Fruit fly (Drosophila melanogaster) whole organism, embryonic: ENCODE measurements around the gene SdhC.
A peak's percentile ranks its signal among the peaks of the same experiment; 100 is the strongest.

Experiments used
- CG10209 ChIP-seq: fragments of 200-800 bp; sonication (Bioruptor generic); optimal IDR thresholded peaks from 3 replicates; lab custom pipeline; 2017; ENCODE audit warnings: missing biosample characterization, mild to moderate bottlenecking, missing genetic modification characterization, missing genetic modification reagents
- CG10543 ChIP-seq: fragments of 200-800 bp; sonication (Bioruptor generic); optimal IDR thresholded peaks from 3 replicates; lab custom pipeline; 2017; ENCODE audit warnings: missing biosample characterization, mild to moderate bottlenecking, missing genetic modification characterization, moderate library complexity
- CG11247 ChIP-seq: fragments of 200-800 bp; sonication (Bioruptor generic); IDR thresholded peaks from 2 replicates; pipeline ENCODE4 v1.3.6; 2022; ENCODE audit warnings: missing biosample characterization, missing genetic modification characterization
- CG11504 ChIP-seq: fragments of 200-800 bp; sonication (Bioruptor generic); optimal IDR thresholded peaks from 3 replicates; lab custom pipeline; 2019; ENCODE audit warnings: missing biosample characterization, mild to moderate bottlenecking, missing genetic modification characterization, moderate library complexity
- CG12391 ChIP-seq: fragments of 200-800 bp; sonication (Bioruptor generic); optimal IDR thresholded peaks from 3 replicates; lab custom pipeline; 2018; ENCODE audit warnings: missing biosample characterization, mild to moderate bottlenecking, missing genetic modification characterization, moderate library complexity
- CG12659 ChIP-seq: fragments of 200-800 bp; sonication (Bioruptor generic); optimal IDR thresholded peaks from 3 replicates; lab custom pipeline; 2017; ENCODE audit warnings: mild to moderate bottlenecking, missing biosample characterization, missing genetic modification reagents, missing genetic modification characterization
- CG12769 ChIP-seq: fragments of 200-800 bp; sonication (Bioruptor generic); optimal IDR thresholded peaks from 2 replicates; lab custom pipeline; 2019; ENCODE audit warnings: missing biosample characterization, mild to moderate bottlenecking, missing genetic modification characterization, moderate library complexity
- CG13775 ChIP-seq: fragments of 200-800 bp; sonication (Bioruptor generic); optimal IDR thresholded peaks from 3 replicates; lab custom pipeline; 2017; ENCODE audit warnings: missing biosample characterization, mild to moderate bottlenecking, missing genetic modification characterization
- CG15073 ChIP-seq: fragments of 200-800 bp; sonication (Bioruptor generic); optimal IDR thresholded peaks from 2 replicates; lab custom pipeline; 2016; ENCODE audit warnings: missing biosample characterization, missing genetic modification characterization
- CG17359 ChIP-seq: fragments of 200-800 bp; sonication (Bioruptor generic); optimal IDR thresholded peaks from 3 replicates; lab custom pipeline; 2018; ENCODE audit warnings: missing biosample characterization, mild to moderate bottlenecking, missing genetic modification characterization, moderate library complexity
- CG17829 ChIP-seq: fragments of 200-800 bp; optimal IDR thresholded peaks from 2 replicates; lab custom pipeline; 2019; ENCODE audit warnings: missing biosample characterization, mild to moderate bottlenecking, missing genetic modification characterization, moderate library complexity
- CG2120 ChIP-seq: fragments of 200-800 bp; sonication (Bioruptor generic); optimal IDR thresholded peaks from 3 replicates; lab custom pipeline; 2016; ENCODE audit warnings: missing biosample characterization, missing genetic modification characterization
- CG3065 ChIP-seq: fragments of 200-800 bp; sonication (Bioruptor generic); optimal IDR thresholded peaks from 2 replicates; lab custom pipeline; 2016; ENCODE audit warnings: missing biosample characterization, missing genetic modification characterization
- CG3407 ChIP-seq: fragments of 200-800 bp; sonication (Bioruptor generic); optimal IDR thresholded peaks from 2 replicates; lab custom pipeline; 2018; ENCODE audit warnings: missing biosample characterization, mild to moderate bottlenecking, missing genetic modification characterization
- CG34376 ChIP-seq: fragments of 200-800 bp; sonication (Bioruptor generic); optimal IDR thresholded peaks from 2 replicates; lab custom pipeline; 2018; ENCODE audit warnings: missing biosample characterization, mild to moderate bottlenecking, missing genetic modification characterization
- CG5180 ChIP-seq: fragments of 200-800 bp; sonication (Bioruptor generic); optimal IDR thresholded peaks from 3 replicates; lab custom pipeline; 2017; ENCODE audit warnings: missing biosample characterization, missing genetic modification characterization, mild to moderate bottlenecking, moderate library complexity, missing genetic modification reagents
- CG7372 ChIP-seq: fragments of 200-800 bp; sonication (Bioruptor generic); IDR thresholded peaks from 2 replicates; pipeline ENCODE4 v1.3.6; 2022; ENCODE audit warnings: missing biosample characterization, missing genetic modification characterization
- CG7987 ChIP-seq: fragments of 200-800 bp; sonication (Bioruptor generic); optimal IDR thresholded peaks from 2 replicates; lab custom pipeline; 2018; ENCODE audit warnings: missing biosample characterization, mild to moderate bottlenecking, missing genetic modification characterization, moderate library complexity
- CG8924 ChIP-seq: fragments of 200-800 bp; optimal IDR thresholded peaks from 3 replicates; lab custom pipeline; 2019; ENCODE audit warnings: missing biosample characterization, mild to moderate bottlenecking, missing genetic modification characterization, moderate library complexity
- CG8944 ChIP-seq: fragments of 200-800 bp; sonication (Bioruptor generic); optimal IDR thresholded peaks from 3 replicates; lab custom pipeline; 2016; ENCODE audit warnings: missing biosample characterization, missing genetic modification characterization
- Doc2 ChIP-seq: fragments of 200-800 bp; sonication (Bioruptor generic); IDR thresholded peaks from 2 replicates; pipeline ENCODE4 v1.3.6; 2022; ENCODE audit warnings: missing biosample characterization, missing genetic modification characterization
- ERR ChIP-seq: fragments of 200-800 bp; sonication (Bioruptor generic); optimal IDR thresholded peaks from 2 replicates; lab custom pipeline; 2016; ENCODE audit warnings: missing biosample characterization, missing genetic modification characterization
- Ets65A ChIP-seq: fragments of 200-800 bp; sonication (Bioruptor generic); peaks from one replicate; lab custom pipeline; 2016; ENCODE audit warnings: missing biosample characterization, missing genetic modification characterization
- Hr78 ChIP-seq, 2 experiments: fragments of 200-800 bp in 1 of 2; fragments of >200 bp in 1 of 2; sonication (Bioruptor generic) in 1 of 2; optimal IDR thresholded peaks; 2 replicates each; lab custom pipeline; 2017 to 2019; ENCODE audit warnings: missing biosample characterization in 2 of 2, missing genetic modification characterization in 2 of 2, mild to moderate bottlenecking in 1 of 2, moderate library complexity in 1 of 2
- Side ChIP-seq: fragments of 200-800 bp; sonication (Bioruptor generic); optimal IDR thresholded peaks from 2 replicates; lab custom pipeline; 2016; ENCODE audit warnings: missing biosample characterization, missing genetic modification characterization
- Sin3A ChIP-seq: fragments of >200 bp; optimal IDR thresholded peaks from 2 replicates; lab custom pipeline; 2018
- Six4 ChIP-seq: fragments of 200-800 bp; sonication (Bioruptor generic); optimal IDR thresholded peaks from 2 replicates; lab custom pipeline; 2016; ENCODE audit warnings: missing biosample characterization, missing genetic modification characterization
- Ssrp ChIP-seq: fragments of 200-800 bp; sonication (Bioruptor generic); optimal IDR thresholded peaks from 2 replicates; lab custom pipeline; 2018; ENCODE audit warnings: missing biosample characterization, mild to moderate bottlenecking, missing genetic modification characterization, moderate library complexity
- Xbp1 ChIP-seq: fragments of 200-800 bp; sonication (Bioruptor generic); optimal IDR thresholded peaks from 3 replicates; lab custom pipeline; 2016; ENCODE audit warnings: missing biosample characterization, mild to moderate bottlenecking, missing genetic modification characterization
- abd-A ChIP-seq: fragments of 200-800 bp; sonication (Bioruptor generic); optimal IDR thresholded peaks from 3 replicates; lab custom pipeline; 2019; ENCODE audit warnings: missing biosample characterization, mild to moderate bottlenecking, missing genetic modification characterization, moderate library complexity
- amos ChIP-seq: fragments of 200-800 bp; sonication (Bioruptor generic); IDR thresholded peaks from 2 replicates; pipeline ENCODE4 v1.3.6; 2022; ENCODE audit warnings: missing biosample characterization, missing genetic modification characterization; ENCODE audit not compliant: partially characterized antibody
- ara ChIP-seq: fragments of 200-800 bp; sonication (Bioruptor generic); IDR thresholded peaks from 2 replicates; pipeline ENCODE4 v1.3.6; 2022; ENCODE audit warnings: missing biosample characterization, missing genetic modification characterization
- bbx ChIP-seq: fragments of 200-800 bp; sonication (Bioruptor generic); IDR thresholded peaks from 2 replicates; pipeline ENCODE4 v1.3.6; 2022; ENCODE audit warnings: missing biosample characterization, missing genetic modification characterization; ENCODE audit not compliant: partially characterized antibody
- bcd ChIP-seq: fragments of 200-800 bp; sonication (Bioruptor generic); optimal IDR thresholded peaks from 2 replicates; lab custom pipeline; 2017; ENCODE audit warnings: missing biosample characterization, mild to moderate bottlenecking, missing genetic modification characterization
- crc ChIP-seq: fragments of 200-800 bp; sonication (Bioruptor generic); optimal IDR thresholded peaks from 2 replicates; lab custom pipeline; 2016; ENCODE audit warnings: missing biosample characterization, missing genetic modification characterization
- danr ChIP-seq: fragments of 200-800 bp; sonication (Bioruptor generic); IDR thresholded peaks from 2 replicates; pipeline ENCODE4 v1.3.6; 2022; ENCODE audit warnings: missing biosample characterization, missing genetic modification characterization
- gem ChIP-seq: fragments of 200-800 bp; sonication (Bioruptor generic); optimal IDR thresholded peaks from 2 replicates; lab custom pipeline; 2019; ENCODE audit warnings: missing biosample characterization, mild to moderate bottlenecking, missing genetic modification characterization, moderate library complexity
- klu ChIP-seq: fragments of 200-800 bp; sonication (Bioruptor generic); IDR thresholded peaks from 2 replicates; pipeline ENCODE4 v1.3.6; 2022; ENCODE audit warnings: missing biosample characterization, missing genetic modification characterization
- mld ChIP-seq: fragments of 200-800 bp; sonication (Bioruptor generic); IDR thresholded peaks from 3 replicates; pipeline ENCODE4 v1.3.6; 2022; ENCODE audit warnings: missing biosample characterization, missing genetic modification characterization; ENCODE audit not compliant: partially characterized antibody
- nerfin-1 ChIP-seq: fragments of 200-800 bp; sonication (Bioruptor generic); optimal IDR thresholded peaks from 3 replicates; lab custom pipeline; 2019; ENCODE audit warnings: missing biosample characterization, mild to moderate bottlenecking, missing genetic modification characterization, moderate library complexity
- pan ChIP-seq, 4 experiments: fragments of >200 bp in 3 of 4; fragments of 200-800 bp in 1 of 4; sonication (Bioruptor generic) in 1 of 4; optimal IDR thresholded peaks in 3 of 4; IDR thresholded peaks in 1 of 4; 2 replicates each; pipeline versions ENCODE4 v1.3.6 to Lab custom; 2017 to 2022; ENCODE audit warnings: missing biosample characterization in 2 of 4, missing genetic modification characterization in 2 of 4, mixed read lengths in 1 of 4
- prd ChIP-seq, 3 experiments: fragments of >200 bp in 2 of 3; fragments of 200-800 bp in 1 of 3; sonication (Bioruptor generic) in 1 of 3; optimal IDR thresholded peaks in 2 of 3; IDR thresholded peaks in 1 of 3; 2 replicates in 2 of 3; 3 replicates in 1 of 3; pipeline versions ENCODE4 v1.3.6 to Lab custom; 2017 to 2022; ENCODE audit warnings: missing biosample characterization in 1 of 3, missing genetic modification characterization in 1 of 3
- salm ChIP-seq: fragments of 200-800 bp; sonication (Bioruptor generic); optimal IDR thresholded peaks from 2 replicates; lab custom pipeline; 2018; ENCODE audit warnings: missing biosample characterization, mild to moderate bottlenecking, missing genetic modification characterization
- sug ChIP-seq: fragments of 200-800 bp; optimal IDR thresholded peaks from 2 replicates; lab custom pipeline; 2019; ENCODE audit warnings: missing biosample characterization, mild to moderate bottlenecking, missing genetic modification characterization, moderate library complexity
- tap ChIP-seq: fragments of 200-800 bp; optimal IDR thresholded peaks from 3 replicates; lab custom pipeline; 2019; ENCODE audit warnings: missing biosample characterization, mild to moderate bottlenecking, missing genetic modification characterization, moderate library complexity
- toy ChIP-seq: fragments of 200-800 bp; sonication (Bioruptor generic); IDR thresholded peaks from 2 replicates; pipeline ENCODE4 v1.3.6; 2022; ENCODE audit warnings: missing biosample characterization, missing genetic modification characterization
- vnd ChIP-seq: fragments of 200-800 bp; sonication (Bioruptor generic); IDR thresholded peaks from 3 replicates; pipeline ENCODE4 v1.3.6; 2022; ENCODE audit warnings: missing biosample characterization, missing genetic modification characterization; ENCODE audit not compliant: partially characterized antibody
- zen ChIP-seq: fragments of 200-800 bp; sonication (Bioruptor generic); optimal IDR thresholded peaks from 3 replicates; lab custom pipeline; 2018; ENCODE audit warnings: missing biosample characterization, mild to moderate bottlenecking, missing genetic modification characterization, moderate library complexity
- zen2 ChIP-seq: fragments of 200-800 bp; sonication (Bioruptor generic); IDR thresholded peaks from 3 replicates; pipeline ENCODE4 v1.3.6; 2022; ENCODE audit warnings: missing biosample characterization, missing genetic modification characterization; ENCODE audit not compliant: partially characterized antibody

The SdhC gene

DNA sequence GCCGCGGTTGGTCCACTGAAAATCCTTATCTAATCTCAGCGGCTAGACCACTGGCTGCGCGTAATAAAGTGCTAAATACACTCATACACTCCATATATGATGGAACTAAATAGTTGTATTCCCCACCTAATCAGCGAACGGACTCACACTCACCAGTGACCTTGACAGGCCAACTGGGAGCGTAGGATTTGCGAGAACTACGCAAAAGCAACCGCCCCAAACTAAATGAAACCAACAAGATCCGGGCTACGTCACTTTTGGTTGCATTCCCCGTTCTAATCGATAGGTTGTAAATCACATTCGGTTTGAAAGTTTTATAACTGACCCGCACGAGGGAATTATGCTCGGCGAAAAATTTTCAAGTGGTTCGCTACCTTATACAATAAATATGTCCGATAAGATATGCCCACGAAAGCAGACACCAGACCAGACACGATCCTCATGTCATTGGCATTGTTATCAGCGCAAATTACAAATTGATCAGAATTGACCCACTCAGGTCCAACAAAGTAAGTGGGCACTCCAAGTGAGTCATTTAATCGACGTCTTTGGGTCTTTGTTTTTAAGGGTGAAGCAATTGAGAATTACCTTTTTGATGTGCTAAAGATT lies 10.3 kb downstream of the SdhC start (continued):
- TF ChIP-seq CG13775 (no peak), danr (GFP tag; lab: Robert Waterston, UW) (no peak), CG15073 (no peak), CG12659 (GFP tag; lab: Kevin White, UChicago) (no peak), ara (no peak), CG3065 (GFP tag; lab: Kevin White, UChicago) (no peak), klu (GFP tag; lab: Robert Waterston, UW) (no peak), tap (tag; lab: Kevin White, UChicago) (no peak), vnd (GFP tag; lab: Robert Waterston, UW) (0 out of 3 replicates have a peak, but pooled peaks have one; percentile 31), gem (tag; lab: Kevin White, UChicago) (peak; percentile 41), prd (optimal IDR thresholded peaks at IDR 0.05; lab: Kevin White, UChicago) (no peak), prd (GFP tag; IDR thresholded peaks at IDR 0.05; lab: Robert Waterston, UW) (no peak), CG11247 (0 out of 2 replicates have a peak, but pooled peaks have one; percentile 29), Ets65A (GFP tag; lab: Kevin White, UChicago) (peak; percentile 25), Six4 (GFP tag; lab: Kevin White, UChicago) (no peak), toy (GFP tag; lab: Robert Waterston, UW) (no peak), Doc2 (no peak), zen (tag; lab: Kevin White, UChicago) (no peak), bcd (no peak), ERR (GFP tag; lab: Kevin White, UChicago) (no peak), sug (peak; percentile 97), CG34376 (GFP tag; lab: Kevin White, UChicago) (peak; percentile 64), CG7372 (GFP tag; lab: Robert Waterston, UW) (no peak), CG8924 (tag; lab: Kevin White, UChicago) (no peak), CG5180 (GFP tag; lab: Kevin White, UChicago) (no peak), CG12391 (tag; lab: Kevin White, UChicago) (no peak), salm (tag; lab: Kevin White, UChicago) (peak; percentile 11), Hr78 (GFP tag; optimal IDR thresholded peaks at IDR 0.05; lab: Kevin White, UChicago) (peak in 1 of 2 experiments; percentile 59), CG12769 (tag; lab: Kevin White, UChicago) (peak; percentile 6)

DNA sequence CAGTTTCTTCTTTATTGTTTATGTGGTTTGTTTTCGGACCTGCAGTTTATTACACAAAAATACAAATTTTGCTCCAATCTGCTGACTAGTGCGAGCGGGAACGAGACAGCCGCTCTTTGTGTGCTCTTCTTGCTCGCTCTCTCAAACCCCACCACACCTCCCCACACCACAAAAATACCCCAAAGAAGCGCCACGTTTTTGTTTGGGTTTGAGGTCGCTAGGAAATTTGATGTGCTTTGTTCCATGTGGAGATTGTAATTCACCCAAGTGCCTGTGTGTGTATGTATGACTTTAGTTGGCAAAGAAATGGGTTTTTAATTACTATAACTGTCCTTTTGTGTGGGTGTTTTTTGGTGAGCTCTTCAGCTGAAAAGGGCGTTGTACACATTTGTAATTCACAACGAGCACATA lies 11.6 kb downstream of the SdhC start:
- TF ChIP-seq CG3407 (GFP tag; lab: Kevin White, UChicago): no peak
- TF ChIP-seq bbx (GFP tag; lab: Robert Waterston, UW): peak; percentile 41; the same call in 1 of the 2 replicates
- TF ChIP-seq CG10543: peak; percentile 54
- no peak for TF ChIP-seq CG17829 (tag; lab: Kevin White, UChicago)
- peak; percentile 78 for TF ChIP-seq abd-A (tag; lab: Kevin White, UChicago)
- TF ChIP-seq Side (GFP tag; lab: Kevin White, UChicago): no peak
- no peak for TF ChIP-seq Sin3A (lab: Kevin White, UChicago)
- no peak for TF ChIP-seq amos (GFP tag; lab: Robert Waterston, UW)
- TF ChIP-seq CG7987 (GFP tag; lab: Kevin White, UChicago): peak; percentile 23
- TF ChIP-seq Ssrp (tag; lab: Kevin White, UChicago): no peak
- peak; percentile 52 for TF ChIP-seq sug
- no peak for TF ChIP-seq crc (GFP tag; lab: Kevin White, UChicago)
- no peak for TF ChIP-seq mld
- no peak for TF ChIP-seq CG10209 (GFP tag; lab: Kevin White, UChicago)
- peak; percentile 23 for TF ChIP-seq Xbp1
- no peak for TF ChIP-seq zen2
- TF ChIP-seq nerfin-1 (tag; lab: Kevin White, UChicago): no peak
- no peak for TF ChIP-seq CG8944 (GFP tag; lab: Kevin White, UChicago)
- TF ChIP-seq pan (optimal IDR thresholded peaks at IDR 0.05; lab: Kevin White, UChicago): no peak
- peak in 1 of 2 experiments; percentile 39 for TF ChIP-seq pan (GFP tag; optimal IDR thresholded peaks at IDR 0.05 in 1 of 2, IDR thresholded peaks at IDR 0.05 in 1 of 2)
- TF ChIP-seq CG11504 (tag; lab: Kevin White, UChicago): no peak
- no peak for TF ChIP-seq CG17359 (tag; lab: Kevin White, UChicago)
- peak; percentile 3 for TF ChIP-seq CG2120
